Fruit fly (Drosophila melanogaster) whole organism, prepupa: ENCODE results near the gene Cyp4d20.

Source experiments
- CG6163 ChIP-seq: fragments of 200-800 bp; sonication (Bioruptor generic); IDR thresholded peaks from 3 replicates; pipeline ENCODE4 v1.3.6; 2022; ENCODE audit warnings: missing biosample characterization, missing genetic modification characterization
- CG6792 ChIP-seq: fragments of 200-800 bp; sonication (Bioruptor generic); optimal IDR thresholded peaks from 3 replicates; lab custom pipeline; 2016; ENCODE audit warnings: missing biosample characterization, missing genetic modification characterization
- Sox102F ChIP-seq: fragments of 200-800 bp; sonication (Bioruptor generic); optimal IDR thresholded peaks from 2 replicates; lab custom pipeline; 2016; ENCODE audit warnings: missing biosample characterization, mild to moderate bottlenecking, missing genetic modification characterization
- achi ChIP-seq: fragments of 200-800 bp; sonication (Bioruptor generic); optimal IDR thresholded peaks from 3 replicates; lab custom pipeline; 2016; ENCODE audit warnings: missing biosample characterization, missing genetic modification characterization

dm6 chr3L:2436754-2437335, 41.4 kb downstream of the Cyp4d20 start:
- TF ChIP-seq CG6792 (GFP tag; lab: Kevin White, UChicago) = no peak
- no peak for TF ChIP-seq achi (GFP tag; lab: Kevin White, UChicago)
- no peak for TF ChIP-seq Sox102F (GFP tag; lab: Kevin White, UChicago)
- TF ChIP-seq CG6163 (GFP tag; lab: Robert Waterston, UW) = no peak
